Worm (Caenorhabditis elegans): ENCODE data around the gene mrpl-35.

mrpl-35 gene

ce11 chrIII:3504239-3504638, 5.8 kb upstream of the mrpl-35 start:
- TF ChIP-seq F44E2.7 (GFP tag; IDR thresholded peaks at IDR 0.05) = no peak
- TF ChIP-seq aha-1 (tag) = peak; percentile 90
- no peak for TF ChIP-seq ztf-11 (tag; optimal IDR thresholded peaks at IDR 0.05)
- peak; percentile 30; the same call in 1 of the 2 replicates for TF ChIP-seq Y48G9A.11 (GFP tag; IDR thresholded peaks at IDR 0.05)

DNA sequence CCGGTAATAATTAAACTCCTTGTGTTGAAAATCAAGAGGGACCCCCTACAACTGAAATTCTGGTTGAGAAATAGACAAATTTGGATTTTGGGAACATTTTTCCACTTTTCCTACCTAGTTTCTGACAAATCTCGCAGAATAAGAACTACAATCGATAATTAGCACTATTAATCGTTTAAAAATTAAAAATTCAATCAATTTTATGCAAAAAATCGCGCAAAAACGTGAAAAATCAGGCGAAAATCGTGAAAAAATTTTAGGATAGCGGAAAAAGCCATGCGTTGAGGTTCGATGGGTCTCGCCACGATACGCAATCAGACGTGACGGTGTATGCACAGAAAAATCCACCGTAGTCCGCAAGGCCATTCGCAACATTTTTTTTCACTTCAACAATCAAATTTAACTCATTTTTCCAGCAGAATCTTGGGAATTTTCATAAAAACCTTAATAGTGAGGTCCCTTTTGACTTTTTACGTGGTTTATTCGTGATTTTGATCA, 4.9 kb upstream of the mrpl-35 start, which contains the start of gene lias-1:
Gene lias-1, minus strand, starts transcription at position 51 of the 498 bp plus-strand sequence.
- peak; percentile 83 to 98 for TF ChIP-seq lsy-2 (tag; optimal IDR thresholded peaks at IDR 0.05)
- no peak for TF ChIP-seq aly-2 (tag; optimal IDR thresholded peaks at IDR 0.05)
- TF ChIP-seq set-16 (GFP tag; IDR thresholded peaks at IDR 0.05) = no peak
- TF ChIP-seq F37D6.2 (tag; optimal IDR thresholded peaks at IDR 0.05) = no peak
- no peak for TF ChIP-seq nhr-10 (tag; optimal IDR thresholded peaks at IDR 0.05)
- no peak for TF ChIP-seq Y5F2A.4 (GFP tag; optimal IDR thresholded peaks at IDR 0.05)
- no peak for TF ChIP-seq snpc-1.2 (GFP tag; IDR thresholded peaks at IDR 0.05)
- TF ChIP-seq zag-1 (tag; optimal IDR thresholded peaks at IDR 0.05) = no peak
- no peak for TF ChIP-seq madf-5 (GFP tag; IDR thresholded peaks at IDR 0.05)
- TF ChIP-seq rbr-2 (tag; optimal IDR thresholded peaks at IDR 0.05) = peak; percentile 60
- TF ChIP-seq lin-39 (tag; optimal IDR thresholded peaks at IDR 0.05) = no peak
- no peak for TF ChIP-seq ces-1 (GFP tag; optimal IDR thresholded peaks at IDR 0.05)
- TF ChIP-seq F26F4.8 (GFP tag; conservative IDR thresholded peaks at IDR 0.05) = no peak
- peak; percentile 52 for TF ChIP-seq fkh-10 (GFP tag; optimal IDR thresholded peaks at IDR 0.05)
- TF ChIP-seq T20F7.1 (GFP tag; optimal IDR thresholded peaks at IDR 0.05) = peak; percentile 76
- no peak for TF ChIP-seq gei-8 (GFP tag; optimal IDR thresholded peaks at IDR 0.05)
- TF ChIP-seq lir-3 (tag; optimal IDR thresholded peaks at IDR 0.05) = no peak
- peak; percentile 27 for TF ChIP-seq zfp-2 (tag; optimal IDR thresholded peaks at IDR 0.05)
- TF ChIP-seq nhr-102 (tag; optimal IDR thresholded peaks at IDR 0.05) = no peak
- TF ChIP-seq mes-2 (tag; optimal IDR thresholded peaks at IDR 0.05; ENCODE audit: poor library complexity, severe bottlenecking) = peak; percentile 90
- TF ChIP-seq mxl-3 (GFP tag; optimal IDR thresholded peaks at IDR 0.05) = peak; percentile 79
- TF ChIP-seq hmg-1.1 (GFP tag; IDR thresholded peaks at IDR 0.05) = peak; percentile 66
- no peak for TF ChIP-seq ceh-32 (tag; optimal IDR thresholded peaks at IDR 0.05; ENCODE audit: poor library complexity)
- TF ChIP-seq arid-1 (GFP tag; conservative IDR thresholded peaks at IDR 0.05) = peak; percentile 30; the same call in 1 of the 2 replicates
- TF ChIP-seq mep-1 (tag; optimal IDR thresholded peaks at IDR 0.05) = peak; percentile 90
- TF ChIP-seq snpc-4 (tag; optimal IDR thresholded peaks at IDR 0.05) = no peak
- TF ChIP-seq D1046.2 (GFP tag; IDR thresholded peaks at IDR 0.05) = no peak
- peak; percentile 82 for TF ChIP-seq hlh-30 (tag; optimal IDR thresholded peaks at IDR 0.05; ENCODE audit: insufficient read depth)
- TF ChIP-seq unc-62 (GFP tag; optimal IDR thresholded peaks at IDR 0.05 in 1 of 2) = peak in 1 of 2 experiments; percentile 89
- no peak for TF ChIP-seq unc-62 (tag; optimal IDR thresholded peaks at IDR 0.05)
- peak; percentile 24; the same call in 1 of the 2 replicates for TF ChIP-seq T26A8.4 (GFP tag; IDR thresholded peaks at IDR 0.05)
- peak; percentile 73 for TF ChIP-seq nhr-6 (tag; optimal IDR thresholded peaks at IDR 0.05)
- TF ChIP-seq daf-16 (GFP tag; optimal IDR thresholded peaks at IDR 0.05) = no peak
- TF ChIP-seq daf-16 (tag; optimal IDR thresholded peaks at IDR 0.05) = peak; percentile 38
- peak; percentile 68 for TF ChIP-seq nhr-28 (tag; optimal IDR thresholded peaks at IDR 0.05)
- no peak for TF ChIP-seq F44E2.7 (GFP tag; IDR thresholded peaks at IDR 0.05)
- TF ChIP-seq madf-9 (GFP tag; conservative IDR thresholded peaks at IDR 0.05) = no peak
- TF ChIP-seq hlh-11 (tag; optimal IDR thresholded peaks at IDR 0.05) = peak; percentile 69
- TF ChIP-seq vab-7 (GFP tag; IDR thresholded peaks at IDR 0.05) = 0 out of 2 replicates have a peak, but pooled peaks have one; percentile 27
- TF ChIP-seq Y105C5A.15 (GFP tag; IDR thresholded peaks at IDR 0.05) = no peak
- TF ChIP-seq php-3 (GFP tag; IDR thresholded peaks at IDR 0.05) = no peak
- no peak for TF ChIP-seq lin-15B (tag; optimal IDR thresholded peaks at IDR 0.05)
- no peak for TF ChIP-seq daf-8 (GFP tag; IDR thresholded peaks at IDR 0.05)
- no peak for TF ChIP-seq lin-29 (GFP tag; IDR thresholded peaks at IDR 0.05)
- TF ChIP-seq unc-130 (GFP tag; optimal IDR thresholded peaks at IDR 0.05) = peak; percentile 8
- TF ChIP-seq nhr-77 (tag; optimal IDR thresholded peaks at IDR 0.05) = peak; percentile 84
- TF ChIP-seq R02D3.7 (tag; optimal IDR thresholded peaks at IDR 0.05) = no peak
- no peak for TF ChIP-seq nhr-42 (GFP tag; IDR thresholded peaks at IDR 0.05)
